Worm (Caenorhabditis elegans) whole organism, L1 larva: ENCODE results near the gene C49A9.2.

Source experiments
- alr-1 ChIP-seq: fragments of 200-800 bp; sonication (Bioruptor generic); optimal IDR thresholded peaks from 2 replicates; lab custom pipeline; 2018; ENCODE audit warnings: borderline replicate concordance, mild to moderate bottlenecking, missing genetic modification characterization, missing compliant biosample characterization
- ama-1 ChIP-seq: fragments of 150-350 bp; optimal IDR thresholded peaks from 2 replicates; lab custom pipeline; 2014
- ces-1 ChIP-seq: fragments of 150-350 bp; optimal IDR thresholded peaks from 2 replicates; lab custom pipeline; 2014; ENCODE audit warnings: missing biosample characterization, missing genetic modification reagents, missing genetic modification characterization
- elt-2 ChIP-seq: sonication (generic microtip); optimal IDR thresholded peaks from 2 replicates; lab custom pipeline; 2016; ENCODE audit warnings: missing genetic modification characterization, mild to moderate bottlenecking, inconsistent platforms, missing compliant biosample characterization, missing genetic modification reagents
- elt-3 ChIP-seq, 6 experiments: fragments of 150-350 bp in 1 of 6; sonication (generic microtip); optimal IDR thresholded peaks; 2 replicates each; lab custom pipeline; 2017 to 2018; ENCODE audit warnings: missing biosample characterization in 6 of 6, missing genetic modification characterization in 6 of 6, inconsistent platforms in 1 of 6
- mef-2 ChIP-seq: fragments of 150-350 bp; optimal IDR thresholded peaks from 2 replicates; lab custom pipeline; 2014; ENCODE audit warnings: missing biosample characterization, missing genetic modification characterization
- nhr-20 ChIP-seq: sonication (generic microtip); optimal IDR thresholded peaks from 2 replicates; lab custom pipeline; 2016; ENCODE audit warnings: mild to moderate bottlenecking, missing genetic modification characterization, missing compliant biosample characterization
- nhr-237 ChIP-seq: fragments of 150-350 bp; optimal IDR thresholded peaks from 2 replicates; lab custom pipeline; 2014; ENCODE audit warnings: missing biosample characterization, missing genetic modification characterization
- nhr-76 ChIP-seq: sonication (generic microtip); optimal IDR thresholded peaks from 2 replicates; lab custom pipeline; 2017; ENCODE audit warnings: missing biosample characterization, missing genetic modification characterization
- snu-23 ChIP-seq: sonication (generic microtip); optimal IDR thresholded peaks from 2 replicates; lab custom pipeline; 2016; ENCODE audit warnings: missing genetic modification characterization, missing compliant biosample characterization
- xbp-1 ChIP-seq: sonication (generic microtip); optimal IDR thresholded peaks from 2 replicates; lab custom pipeline; 2016; ENCODE audit warnings: missing genetic modification characterization, missing compliant biosample characterization
- ztf-4 ChIP-seq: fragments of 150-350 bp; optimal IDR thresholded peaks from 2 replicates; lab custom pipeline; 2014; ENCODE audit warnings: missing biosample characterization, missing genetic modification characterization

- TF ChIP-seq xbp-1 (tag; lab: Kevin White, UChicago) (no peak), ztf-4 (tag; lab: Kevin White, UChicago) (no peak), ama-1 (lab: Kevin White, UChicago) (no peak), nhr-76 (tag; lab: Kevin White, UChicago) (no peak), snu-23 (GFP tag; lab: Kevin White, UChicago) (no peak), elt-3 (tag; optimal IDR thresholded peaks at IDR 0.05; lab: Kevin White, UChicago) (no peak), alr-1 (tag; lab: Kevin White, UChicago) (no peak), nhr-237 (tag; lab: Kevin White, UChicago) (no peak), ces-1 (GFP tag; lab: Kevin White, UChicago) (no peak), elt-2 (tag; lab: Kevin White, UChicago) (no peak), nhr-20 (tag; lab: Kevin White, UChicago) (no peak), mef-2 (no peak)
Observed at ce11 chrIV:6201769-6202168, 23.5 kb upstream of the C49A9.2 start, which contains the start of gene tkr-2.
